Worm (Caenorhabditis elegans): Measurements from ENCODE around the gene qdpr-1.

DNA sequence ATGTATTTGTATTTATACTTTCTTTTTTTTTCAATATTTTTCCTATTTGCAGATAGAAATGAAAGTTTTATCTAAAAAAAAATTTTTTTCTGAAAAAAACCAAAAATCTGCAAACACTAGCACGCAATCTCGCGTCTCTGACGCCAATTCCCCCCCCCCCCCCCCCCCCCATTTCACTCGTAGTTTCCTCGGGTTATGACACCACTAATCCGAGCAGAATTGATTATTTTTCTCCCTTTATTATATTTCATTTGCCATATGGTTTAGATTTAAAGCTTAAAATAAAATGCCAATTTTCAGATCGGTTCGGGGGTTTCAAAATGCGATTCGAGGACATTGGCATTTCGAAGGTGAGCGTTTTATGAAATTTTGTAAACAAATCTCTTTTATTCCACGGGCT, 46.9 kb upstream of the qdpr-1 start, which contains the start of gene mtm-6:
- TF ChIP-seq ceh-14 (tag; optimal IDR thresholded peaks at IDR 0.05): no peak
- no peak for TF ChIP-seq elt-2 (tag; optimal IDR thresholded peaks at IDR 0.05)
- no peak for TF ChIP-seq C38D4.7 (GFP tag; optimal IDR thresholded peaks at IDR 0.05)
- TF ChIP-seq sox-2 (GFP tag; IDR thresholded peaks at IDR 0.05): no peak
- TF ChIP-seq pha-4 (tag; optimal IDR thresholded peaks at IDR 0.05): no peak
- no peak for TF ChIP-seq ceh-24 (tag; optimal IDR thresholded peaks at IDR 0.05)
- no peak for TF ChIP-seq fkh-10 (GFP tag; optimal IDR thresholded peaks at IDR 0.05)
- TF ChIP-seq ceh-34 (tag; optimal IDR thresholded peaks at IDR 0.05): no peak
- no peak for TF ChIP-seq pqm-1 (tag; optimal IDR thresholded peaks at IDR 0.05)
- no peak for TF ChIP-seq F13H6.1 (tag; optimal IDR thresholded peaks at IDR 0.05)
- TF ChIP-seq unc-86 (tag; optimal IDR thresholded peaks at IDR 0.05): no peak
- TF ChIP-seq madf-2 (tag; optimal IDR thresholded peaks at IDR 0.05): no peak
- TF ChIP-seq odd-2 (tag; optimal IDR thresholded peaks at IDR 0.05): no peak
